Fruit fly (Drosophila melanogaster): ENCODE data around the gene Fdx1.

DNA sequence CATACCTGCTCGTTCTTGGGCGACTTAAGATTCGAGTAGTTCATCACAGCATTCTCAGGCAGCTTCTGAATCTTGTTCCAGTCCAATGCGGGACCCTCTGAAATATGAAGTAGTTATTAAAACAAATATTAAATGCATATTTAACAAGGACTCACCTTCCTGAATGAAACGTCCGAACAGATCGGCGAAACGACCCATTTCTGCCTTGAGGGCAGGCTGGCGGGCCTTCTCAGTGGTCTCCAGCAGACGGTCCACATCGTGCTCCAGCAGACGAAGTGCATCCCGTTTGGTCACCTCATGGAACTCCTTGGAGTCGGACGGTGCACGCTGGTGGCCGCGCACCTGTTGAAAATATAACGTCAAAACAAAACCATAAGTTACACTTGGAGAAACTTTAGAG, 17.3 kb downstream of the Fdx1 start, which contains the start of gene CG32040:
- TF ChIP-seq Met (GFP tag; optimal IDR thresholded peaks at IDR 0.05) (no peak), Blimp-1 (GFP tag; optimal IDR thresholded peaks at IDR 0.05) (no peak), Hr38 (GFP tag; optimal IDR thresholded peaks at IDR 0.05) (no peak), fkh (GFP tag; optimal IDR thresholded peaks at IDR 0.05) (no peak), CG6792 (GFP tag; optimal IDR thresholded peaks at IDR 0.05) (no peak), Gug (GFP tag; IDR thresholded peaks at IDR 0.05) (no peak)

All from whole organism, prepupa.